Worm (Caenorhabditis elegans) whole organism, young adult: ENCODE results near the gene comt-5.

ENCODE experiments used
- B0261.1 ChIP-seq: sonication (generic microtip); optimal IDR thresholded peaks from 2 replicates; lab custom pipeline; 2016; ENCODE audit warnings: mild to moderate bottlenecking, missing genetic modification characterization, moderate library complexity, missing compliant biosample characterization
- C17E4.6 ChIP-seq: fragments of 200-800 bp; sonication (Bioruptor generic); IDR thresholded peaks from 2 replicates; pipeline ENCODE4 v1.3.6; 2022; ENCODE audit warnings: missing genetic modification reagents, missing genetic modification characterization, missing compliant biosample characterization
- F10E7.11 ChIP-seq: sonication (generic microtip); optimal IDR thresholded peaks from 2 replicates; lab custom pipeline; 2017; ENCODE audit warnings: mild to moderate bottlenecking, missing genetic modification characterization, moderate library complexity, missing compliant biosample characterization
- F33H1.4 ChIP-seq: fragments of 200-800 bp; sonication (Bioruptor generic); IDR thresholded peaks from 2 replicates; pipeline ENCODE4 v1.3.6; 2022; ENCODE audit warnings: missing genetic modification reagents, missing genetic modification characterization, missing compliant biosample characterization
- Y53G8AR.9 ChIP-seq: fragments of 200-800 bp; sonication (Bioruptor generic); conservative IDR thresholded peaks from 2 replicates; pipeline ENCODE4 v1.3.6; 2022; ENCODE audit warnings: missing genetic modification reagents, missing genetic modification characterization, missing compliant biosample characterization
- aptf-3 ChIP-seq: fragments of 200-800 bp; sonication (Bioruptor generic); IDR thresholded peaks from 2 replicates; pipeline ENCODE4 v1.3.6; 2022; ENCODE audit warnings: missing genetic modification characterization, missing compliant biosample characterization
- attf-3 ChIP-seq: fragments of 200-800 bp; sonication (Bioruptor generic); conservative IDR thresholded peaks from 2 replicates; pipeline ENCODE4 v1.3.6; 2022; ENCODE audit warnings: missing genetic modification reagents, missing genetic modification characterization, missing compliant biosample characterization
- attf-5 ChIP-seq: fragments of 200-800 bp; sonication (Bioruptor generic); optimal IDR thresholded peaks from 2 replicates; lab custom pipeline; 2018; ENCODE audit warnings: mild to moderate bottlenecking, missing genetic modification characterization, missing compliant biosample characterization
- attf-6 ChIP-seq: fragments of 200-800 bp; sonication (Bioruptor generic); IDR thresholded peaks from 2 replicates; pipeline ENCODE4 v1.3.6; 2022; ENCODE audit warnings: missing genetic modification reagents, missing genetic modification characterization, missing compliant biosample characterization
- bed-1 ChIP-seq: fragments of 200-800 bp; sonication (Bioruptor generic); IDR thresholded peaks from 2 replicates; pipeline ENCODE4 v1.3.6; 2022; ENCODE audit warnings: missing genetic modification reagents, missing genetic modification characterization, missing compliant biosample characterization
- cebp-1 ChIP-seq, 2 experiments: fragments of 200-800 bp in 1 of 2; sonication (Bioruptor generic) in 1 of 2; sonication (generic microtip) in 1 of 2; IDR thresholded peaks in 1 of 2; optimal IDR thresholded peaks in 1 of 2; 2 replicates each; pipeline versions ENCODE4 v1.3.6 to Lab custom; 2017 to 2022; ENCODE audit warnings: missing compliant biosample characterization in 2 of 2, missing genetic modification characterization in 2 of 2, mild to moderate bottlenecking in 1 of 2, missing genetic modification reagents in 1 of 2, moderate library complexity in 1 of 2
- cebp-2 ChIP-seq: fragments of 200-800 bp; sonication (Bioruptor generic); IDR thresholded peaks from 2 replicates; pipeline ENCODE4 v1.3.6; 2022; ENCODE audit warnings: missing genetic modification characterization, missing compliant biosample characterization
- ceh-27 ChIP-seq: fragments of 200-800 bp; sonication (Bioruptor generic); optimal IDR thresholded peaks from 2 replicates; lab custom pipeline; 2018; ENCODE audit warnings: mild to moderate bottlenecking, missing genetic modification characterization, moderate library complexity, missing compliant biosample characterization
- ceh-79 ChIP-seq: sonication (generic microtip); optimal IDR thresholded peaks from 2 replicates; lab custom pipeline; 2017; ENCODE audit warnings: mild to moderate bottlenecking, missing genetic modification characterization, missing compliant biosample characterization
- egl-44 ChIP-seq: fragments of 200-800 bp; sonication (Bioruptor generic); IDR thresholded peaks from 2 replicates; pipeline ENCODE4 v1.3.6; 2022; ENCODE audit warnings: missing genetic modification reagents, missing genetic modification characterization, missing compliant biosample characterization
- egrh-3 ChIP-seq: fragments of 200-800 bp; sonication (Bioruptor generic); IDR thresholded peaks from 2 replicates; pipeline ENCODE4 v1.3.6; 2022; ENCODE audit warnings: missing genetic modification reagents, missing genetic modification characterization, missing compliant biosample characterization
- fkh-3 ChIP-seq: sonication (generic microtip); optimal IDR thresholded peaks from 2 replicates; lab custom pipeline; 2016; ENCODE audit warnings: mild to moderate bottlenecking, missing genetic modification characterization, missing compliant biosample characterization
- him-1 ChIP-seq: sonication (generic microtip); optimal IDR thresholded peaks from 2 replicates; lab custom pipeline; 2016; ENCODE audit warnings: missing genotype, missing genetic modification reagents, missing genetic modification characterization, missing compliant biosample characterization
- lag-1 ChIP-seq: fragments of 200-800 bp; sonication (Bioruptor generic); IDR thresholded peaks from 2 replicates; pipeline ENCODE4 v1.3.6; 2022; ENCODE audit warnings: missing genetic modification reagents, missing genetic modification characterization, missing compliant biosample characterization
- let-526 ChIP-seq: fragments of 200-800 bp; sonication (Bioruptor generic); IDR thresholded peaks from 2 replicates; pipeline ENCODE4 v1.3.6; 2022; ENCODE audit warnings: missing genetic modification reagents, missing genetic modification characterization, missing compliant biosample characterization
- lin-35 ChIP-seq, 3 experiments: fragments of 150-350 bp in 2 of 3; sonication (generic microtip) in 1 of 3; optimal IDR thresholded peaks; 2 replicates each; lab custom pipeline; 2014 to 2018; ENCODE audit warnings: missing biosample characterization in 3 of 3, missing genetic modification characterization in 3 of 3, missing genetic modification reagents in 3 of 3
- lin-40 ChIP-seq: sonication (generic microtip); optimal IDR thresholded peaks from 2 replicates; lab custom pipeline; 2016; ENCODE audit warnings: missing genetic modification characterization, mild to moderate bottlenecking, missing compliant biosample characterization, missing genotype, missing genetic modification reagents
- lin-54 ChIP-seq: fragments of 200-800 bp; sonication (Bioruptor generic); optimal IDR thresholded peaks from 2 replicates; lab custom pipeline; 2018; ENCODE audit warnings: mild to moderate bottlenecking, missing genetic modification characterization, missing compliant biosample characterization
- lir-1 ChIP-seq: fragments of 200-800 bp; sonication (Bioruptor generic); conservative IDR thresholded peaks from 2 replicates; pipeline ENCODE4 v1.3.6; 2022; ENCODE audit warnings: missing genetic modification reagents, missing genetic modification characterization, missing compliant biosample characterization
- lsl-1 ChIP-seq: fragments of 200-800 bp; sonication (Bioruptor generic); optimal IDR thresholded peaks from 2 replicates; lab custom pipeline; 2018; ENCODE audit warnings: mild to moderate bottlenecking, missing genetic modification characterization, moderate library complexity, missing compliant biosample characterization
- madf-6 ChIP-seq: fragments of 200-800 bp; sonication (Bioruptor generic); IDR thresholded peaks from 2 replicates; pipeline ENCODE4 v1.3.6; 2022; ENCODE audit warnings: missing genetic modification reagents, missing genetic modification characterization, missing compliant biosample characterization
- mel-28 ChIP-seq: sonication (generic microtip); optimal IDR thresholded peaks from 2 replicates; lab custom pipeline; 2016; ENCODE audit warnings: borderline replicate concordance, mild to moderate bottlenecking, missing genetic modification characterization, missing compliant biosample characterization
- mes-4 ChIP-seq: sonication (generic microtip); optimal IDR thresholded peaks from 2 replicates; lab custom pipeline; 2016; ENCODE audit warnings: missing genotype, missing genetic modification characterization, missing compliant biosample characterization
- mxl-1 ChIP-seq: sonication (generic microtip); optimal IDR thresholded peaks from 2 replicates; lab custom pipeline; 2016; ENCODE audit warnings: missing genetic modification characterization, missing compliant biosample characterization
- nfya-1 ChIP-seq: sonication (generic microtip); optimal IDR thresholded peaks from 2 replicates; lab custom pipeline; 2017; ENCODE audit warnings: antibody characterized with exemption, missing compliant biosample characterization, missing genetic modification characterization, borderline replicate concordance; ENCODE audit not compliant: insufficient read depth
- nfya-2 ChIP-seq: fragments of 200-800 bp; sonication (Bioruptor generic); IDR thresholded peaks from 2 replicates; pipeline ENCODE4 v1.3.6; 2022; ENCODE audit warnings: missing genetic modification reagents, missing genetic modification characterization, missing compliant biosample characterization
- nhr-120 ChIP-seq: fragments of 200-800 bp; sonication (Bioruptor generic); IDR thresholded peaks from 2 replicates; pipeline ENCODE4 v1.3.6; 2022; ENCODE audit warnings: missing genetic modification characterization, missing compliant biosample characterization
- nhr-179 ChIP-seq: sonication (generic microtip); optimal IDR thresholded peaks from 2 replicates; lab custom pipeline; 2016; ENCODE audit warnings: mild to moderate bottlenecking, missing genetic modification characterization, missing compliant biosample characterization
- rcor-1 ChIP-seq: fragments of 200-800 bp; sonication (Bioruptor generic); IDR thresholded peaks from 2 replicates; pipeline ENCODE4 v1.3.6; 2022; ENCODE audit warnings: missing genetic modification reagents, missing genetic modification characterization, missing compliant biosample characterization
- rec-8 ChIP-seq, 2 experiments: sonication (generic microtip); optimal IDR thresholded peaks; 2 replicates each; lab custom pipeline; 2016; ENCODE audit warnings: mild to moderate bottlenecking in 2 of 2, missing genetic modification characterization in 2 of 2, missing genetic modification reagents in 2 of 2, missing genotype in 2 of 2, missing biosample characterization in 1 of 2, missing compliant biosample characterization in 1 of 2, moderate library complexity in 1 of 2
- repo-1 ChIP-seq: sonication (generic microtip); optimal IDR thresholded peaks from 2 replicates; lab custom pipeline; 2017; ENCODE audit warnings: mild to moderate bottlenecking, missing genetic modification characterization, missing compliant biosample characterization
- snpc-3.4 ChIP-seq: sonication (generic microtip); optimal IDR thresholded peaks from 2 replicates; lab custom pipeline; 2017; ENCODE audit warnings: missing genetic modification characterization, mild to moderate bottlenecking, missing compliant biosample characterization, antibody characterized with exemption, moderate library complexity, missing genotype, missing genetic modification reagents
- somi-1 ChIP-seq: fragments of 200-800 bp; sonication (Bioruptor generic); optimal IDR thresholded peaks from 2 replicates; lab custom pipeline; 2018; ENCODE audit warnings: mild to moderate bottlenecking, missing genetic modification characterization, missing compliant biosample characterization
- tbp1 ChIP-seq: fragments of 200-800 bp; sonication (Bioruptor generic); optimal IDR thresholded peaks from 2 replicates; lab custom pipeline; 2018; ENCODE audit warnings: mild to moderate bottlenecking, missing genetic modification characterization, missing compliant biosample characterization
- unc-130 ChIP-seq: sonication (generic microtip); optimal IDR thresholded peaks from 2 replicates; lab custom pipeline; 2016; ENCODE audit warnings: missing genetic modification reagents, missing genetic modification characterization, missing compliant biosample characterization
- unc-62 ChIP-seq: fragments of 150-350 bp; optimal IDR thresholded peaks from 2 replicates; lab custom pipeline; 2014; ENCODE audit warnings: missing biosample characterization, missing genetic modification reagents, missing genetic modification characterization
- zfh-2 ChIP-seq: fragments of 200-800 bp; sonication (Bioruptor generic); conservative IDR thresholded peaks from 2 replicates; pipeline ENCODE4 v1.3.6; 2022; ENCODE audit warnings: missing genetic modification reagents, missing genetic modification characterization, missing compliant biosample characterization
- ztf-3 ChIP-seq: fragments of 200-800 bp; sonication (Bioruptor generic); optimal IDR thresholded peaks from 2 replicates; lab custom pipeline; 2018; ENCODE audit warnings: mild to moderate bottlenecking, missing genetic modification characterization, missing compliant biosample characterization
- ztf-6 ChIP-seq: fragments of 200-800 bp; sonication (Bioruptor generic); IDR thresholded peaks from 2 replicates; pipeline ENCODE4 v1.3.6; 2022; ENCODE audit warnings: missing genetic modification reagents, missing genetic modification characterization, missing compliant biosample characterization

Gene comt-5

ce11 chrV:2076043-2076442 is 22.6 kb upstream of the comt-5 start:
- no peak for TF ChIP-seq repo-1 (tag; lab: Kevin White, UChicago)
- TF ChIP-seq lin-35 (GFP tag; optimal IDR thresholded peaks at IDR 0.05; lab: Kevin White, UChicago): no peak
- TF ChIP-seq somi-1 (GFP tag; lab: Kevin White, UChicago): peak; percentile 36
- peak; percentile 44; the same call in 1 of the 2 replicates for TF ChIP-seq zfh-2 (GFP tag; lab: Robert Waterston, UW)

- no peak for TF ChIP-seq C17E4.6 (GFP tag; lab: Robert Waterston, UW)
- no peak for TF ChIP-seq lsl-1 (GFP tag; lab: Kevin White, UChicago)
- TF ChIP-seq snpc-3.4 (tag; lab: Kevin White, UChicago): no peak
- TF ChIP-seq fkh-3 (tag; lab: Kevin White, UChicago): no peak
- no peak for TF ChIP-seq rec-8 (tag; optimal IDR thresholded peaks at IDR 0.05; lab: Kevin White, UChicago)
- no peak for TF ChIP-seq mel-28 (tag; lab: Kevin White, UChicago)
- TF ChIP-seq lir-1: no peak
- no peak for TF ChIP-seq mes-4
- TF ChIP-seq ztf-3 (GFP tag; lab: Kevin White, UChicago): no peak
- no peak for TF ChIP-seq egrh-3 (GFP tag; lab: Robert Waterston, UW)
- TF ChIP-seq nhr-120: no peak
- TF ChIP-seq Y53G8AR.9 (GFP tag; lab: Robert Waterston, UW): no peak
Observed at ce11 chrV:2072807-2073206, 19.4 kb upstream of the comt-5 start, which contains the start of gene Y40B10A.9. Gene Y40B10A.9 (minus strand): TSS chrV:2072907.

- TF ChIP-seq ztf-6 (no peak), B0261.1 (tag; lab: Kevin White, UChicago) (no peak), nfya-2 (GFP tag; lab: Robert Waterston, UW) (no peak), lag-1 (GFP tag; lab: Robert Waterston, UW) (no peak), nfya-1 (no peak), unc-130 (GFP tag; lab: Kevin White, UChicago) (no peak), nhr-179 (no peak), him-1 (no peak), bed-1 (GFP tag; lab: Robert Waterston, UW) (no peak), unc-62 (no peak), mxl-1 (tag; lab: Kevin White, UChicago) (peak; percentile 8), attf-3 (GFP tag; lab: Robert Waterston, UW) (no peak), lin-40 (tag; lab: Kevin White, UChicago) (no peak), zfh-2 (GFP tag; lab: Robert Waterston, UW) (peak; percentile 62), cebp-2 (GFP tag; lab: Robert Waterston, UW) (no peak), F33H1.4 (GFP tag; lab: Robert Waterston, UW) (0 out of 2 replicates have a peak, but pooled peaks have one; percentile 7), attf-5 (GFP tag; lab: Kevin White, UChicago) (no peak), ceh-27 (GFP tag; lab: Kevin White, UChicago) (no peak), attf-6 (GFP tag; lab: Robert Waterston, UW) (0 out of 2 replicates have a peak, but pooled peaks have one; percentile 40), aptf-3 (GFP tag; lab: Robert Waterston, UW) (no peak), F10E7.11 (no peak), lin-54 (GFP tag; lab: Kevin White, UChicago) (no peak), egl-44 (GFP tag; lab: Robert Waterston, UW) (no peak), rcor-1 (GFP tag; lab: Robert Waterston, UW) (no peak), ceh-79 (tag; lab: Kevin White, UChicago) (no peak), tbp1 (GFP tag; lab: Kevin White, UChicago) (peak; percentile 8), snpc-3.4 (tag; lab: Kevin White, UChicago) (peak; percentile 13), let-526 (no peak), cebp-1 (GFP tag; IDR thresholded peaks at IDR 0.05; lab: Robert Waterston, UW) (no peak), cebp-1 (tag; optimal IDR thresholded peaks at IDR 0.05; lab: Kevin White, UChicago) (no peak), madf-6 (GFP tag; lab: Robert Waterston, UW) (peak; percentile 50), nhr-120 (no peak)
Observed at ce11 chrV:2068728-2069443, 15.5 kb upstream of the comt-5 start.
